Worm (Caenorhabditis elegans): ENCODE measurements around the gene lys-2.
A peak's percentile ranks its signal among the peaks of the same experiment; 100 is the strongest.

Gene lys-2

DNA sequence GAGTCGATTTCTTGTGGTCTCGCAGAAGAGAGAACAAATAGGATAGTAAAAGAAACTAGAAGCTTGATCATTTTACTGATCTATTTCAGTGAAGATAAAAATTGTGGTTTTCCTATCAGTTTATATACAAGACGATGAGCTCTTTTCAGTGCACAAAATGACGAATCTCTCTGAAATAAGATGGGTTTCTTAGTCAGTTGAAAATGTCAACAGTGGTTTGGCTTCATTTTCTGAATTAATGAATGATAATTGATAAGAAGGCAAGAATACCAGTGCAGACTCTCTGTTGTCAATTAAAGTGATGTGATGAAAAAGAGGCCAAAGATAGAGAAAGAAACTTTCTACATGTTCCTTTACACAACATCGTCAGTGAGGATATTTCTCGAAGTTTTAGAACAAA, at the start of gene lys-2:
lys-2 (minus strand) TSS at position 101 of the 400 bp plus-strand sequence.
- TF ChIP-seq madf-10 (tag; optimal IDR thresholded peaks at IDR 0.05) (no peak), unc-62 (GFP tag; optimal IDR thresholded peaks at IDR 0.05) (peak; percentile 12), nhr-80 (tag; optimal IDR thresholded peaks at IDR 0.05) (peak; percentile 82), zim-3 (tag; optimal IDR thresholded peaks at IDR 0.05) (no peak), ztf-3 (GFP tag; optimal IDR thresholded peaks at IDR 0.05) (no peak), xnd-1 (tag; optimal IDR thresholded peaks at IDR 0.05) (no peak), lin-35 (GFP tag; optimal IDR thresholded peaks at IDR 0.05) (no peak), ceh-91 (GFP tag; IDR thresholded peaks at IDR 0.05) (no peak)

ce11 chrV:10328080-10328479, 46.8 kb upstream of the lys-2 start:
- TF ChIP-seq Y53F4B.3 (GFP tag; IDR thresholded peaks at IDR 0.05), result no peak
- TF ChIP-seq mes-4 (tag; optimal IDR thresholded peaks at IDR 0.05), result no peak
- TF ChIP-seq unc-62 (GFP tag; optimal IDR thresholded peaks at IDR 0.05), result no peak
- TF ChIP-seq nhr-27 (tag; optimal IDR thresholded peaks at IDR 0.05), result no peak
- TF ChIP-seq dpl-1 (GFP tag; optimal IDR thresholded peaks at IDR 0.05), result no peak

- TF ChIP-seq lir-1 (GFP tag; conservative IDR thresholded peaks at IDR 0.05) (no peak), zim-3 (tag; optimal IDR thresholded peaks at IDR 0.05) (no peak), him-1 (tag; optimal IDR thresholded peaks at IDR 0.05) (no peak), snpc-3.4 (tag; optimal IDR thresholded peaks at IDR 0.05) (no peak), Y79H2A.3 (GFP tag; conservative IDR thresholded peaks at IDR 0.05) (no peak), madf-8 (GFP tag; conservative IDR thresholded peaks at IDR 0.05) (no peak)
These were observed 42.3 kb upstream of the lys-2 start for ce11 chrV:10323537-10323936.

DNA sequence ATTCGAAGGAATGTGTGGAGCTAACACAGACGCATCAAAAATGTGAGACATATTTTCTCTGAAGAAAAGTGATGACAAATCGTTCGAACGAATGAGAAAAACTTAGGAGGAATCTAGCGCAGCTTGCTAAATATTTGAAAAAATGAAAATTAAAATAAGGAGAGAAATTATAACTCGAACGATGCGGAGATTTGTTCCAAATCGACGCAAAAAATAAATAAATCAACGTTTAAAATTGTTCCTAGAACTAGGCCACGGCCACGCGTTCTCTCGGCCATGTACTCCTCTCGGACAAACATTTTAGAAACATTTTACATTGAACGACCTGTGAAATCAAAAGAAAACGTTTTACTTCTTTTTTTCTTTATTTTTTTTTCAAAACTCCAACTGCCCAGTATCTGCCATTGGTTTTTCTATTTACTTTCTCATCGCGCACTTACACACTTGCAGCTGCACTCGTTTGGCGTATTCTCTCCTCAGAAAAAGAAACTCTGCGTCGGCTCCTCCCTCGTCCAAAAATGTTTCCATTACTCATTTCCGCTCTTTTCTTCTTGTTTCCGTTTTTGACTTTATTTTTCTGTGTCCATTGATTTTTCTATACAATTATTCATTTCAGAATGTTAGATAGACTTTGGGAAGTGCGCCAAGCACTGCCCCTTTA, 39.0 kb upstream of the lys-2 start, which contains the start of the genes gna-1 and B0024.13:
gna-1 (minus strand) TSS at position 51 of the 661 bp plus-strand sequence.
B0024.13 (plus strand) TSS at position 611 of the 661 bp plus-strand sequence.
- no peak for TF ChIP-seq rpc-1 (optimal IDR thresholded peaks at IDR 0.05)
- TF ChIP-seq rpc-1 (tag; optimal IDR thresholded peaks at IDR 0.05), result no peak
- no peak for TF ChIP-seq tbx-9 (tag; optimal IDR thresholded peaks at IDR 0.05; ENCODE audit: borderline replicate concordance)
- peak; percentile 56; the same call in 1 of the 2 replicates for TF ChIP-seq lir-1 (GFP tag; conservative IDR thresholded peaks at IDR 0.05)
- TF ChIP-seq cebp-1 (GFP tag; IDR thresholded peaks at IDR 0.05), result no peak
- no peak for TF ChIP-seq cebp-1 (tag; optimal IDR thresholded peaks at IDR 0.05)
- no peak for TF ChIP-seq Y53G8AR.9 (GFP tag; conservative IDR thresholded peaks at IDR 0.05)
- TF ChIP-seq madf-6 (GFP tag; IDR thresholded peaks at IDR 0.05), result peak; percentile 58
- TF ChIP-seq madf-10 (tag; optimal IDR thresholded peaks at IDR 0.05), result peak; percentile 27
- TF ChIP-seq snpc-4 (GFP tag; optimal IDR thresholded peaks at IDR 0.05), result no peak
- peak in 2 of 4 experiments; percentile 10 to 39 for TF ChIP-seq snpc-4 (tag; optimal IDR thresholded peaks at IDR 0.05)
- no peak for TF ChIP-seq dpl-1 (GFP tag; optimal IDR thresholded peaks at IDR 0.05)
- no peak for TF ChIP-seq F49E8.2 (tag; optimal IDR thresholded peaks at IDR 0.05; ENCODE audit: insufficient read depth)
- TF ChIP-seq dpff-1 (tag; optimal IDR thresholded peaks at IDR 0.05), result no peak
- no peak for TF ChIP-seq mes-4 (tag; optimal IDR thresholded peaks at IDR 0.05)
- TF ChIP-seq F37B4.10 (GFP tag; IDR thresholded peaks at IDR 0.05), result no peak
- TF ChIP-seq let-526 (GFP tag; IDR thresholded peaks at IDR 0.05), result no peak
- TF ChIP-seq ceh-100 (GFP tag; IDR thresholded peaks at IDR 0.05), result no peak
- no peak for TF ChIP-seq snpc-1.1 (tag; optimal IDR thresholded peaks at IDR 0.05; ENCODE audit: insufficient read depth)
- no peak for TF ChIP-seq attf-3 (GFP tag; conservative IDR thresholded peaks at IDR 0.05)
- TF ChIP-seq madf-8 (GFP tag; conservative IDR thresholded peaks at IDR 0.05), result peak; percentile 24; the same call in 1 of the 2 replicates
- TF ChIP-seq ceh-27 (GFP tag; optimal IDR thresholded peaks at IDR 0.05), result peak; percentile 36
- peak; percentile 31; the same call in 1 of the 2 replicates for TF ChIP-seq D2030.7 (GFP tag; IDR thresholded peaks at IDR 0.05)
- TF ChIP-seq lin-26 (GFP tag; IDR thresholded peaks at IDR 0.05), result no peak
- TF ChIP-seq attf-5 (GFP tag; optimal IDR thresholded peaks at IDR 0.05), result peak; percentile 58
- peak; percentile 46 for TF ChIP-seq lin-54 (GFP tag; optimal IDR thresholded peaks at IDR 0.05)
- TF ChIP-seq unc-130 (GFP tag; optimal IDR thresholded peaks at IDR 0.05), result peak; percentile 47
- no peak for TF ChIP-seq gei-17 (GFP tag; optimal IDR thresholded peaks at IDR 0.05)
- no peak for TF ChIP-seq Y56A3A.18 (GFP tag; IDR thresholded peaks at IDR 0.05)
- TF ChIP-seq C06A6.2 (GFP tag; conservative IDR thresholded peaks at IDR 0.05), result no peak
- TF ChIP-seq Y67H2A.10 (GFP tag; conservative IDR thresholded peaks at IDR 0.05), result no peak

Measured in whole organism, young adult.